Worm (Caenorhabditis elegans) whole organism, young adult: ENCODE data around the gene K04H4.5.

Experiments
- Y95B8A.8 ChIP-seq: fragments of 200-800 bp; sonication (Bioruptor generic); IDR thresholded peaks from 2 replicates; pipeline ENCODE4 v1.3.6; 2022; ENCODE audit warnings: missing genetic modification reagents, missing genetic modification characterization, missing compliant biosample characterization
- akir-1 ChIP-seq: fragments of 200-800 bp; sonication (Bioruptor generic); optimal IDR thresholded peaks from 2 replicates; lab custom pipeline; 2018; ENCODE audit warnings: mild to moderate bottlenecking, missing genetic modification characterization, moderate library complexity, missing compliant biosample characterization
- attf-5 ChIP-seq: fragments of 200-800 bp; sonication (Bioruptor generic); optimal IDR thresholded peaks from 2 replicates; lab custom pipeline; 2018; ENCODE audit warnings: mild to moderate bottlenecking, missing genetic modification characterization, missing compliant biosample characterization
- ceh-27 ChIP-seq: fragments of 200-800 bp; sonication (Bioruptor generic); optimal IDR thresholded peaks from 2 replicates; lab custom pipeline; 2018; ENCODE audit warnings: mild to moderate bottlenecking, missing genetic modification characterization, moderate library complexity, missing compliant biosample characterization
- egrh-3 ChIP-seq: fragments of 200-800 bp; sonication (Bioruptor generic); IDR thresholded peaks from 2 replicates; pipeline ENCODE4 v1.3.6; 2022; ENCODE audit warnings: missing genetic modification reagents, missing genetic modification characterization, missing compliant biosample characterization
- him-1 ChIP-seq: sonication (generic microtip); optimal IDR thresholded peaks from 2 replicates; lab custom pipeline; 2016; ENCODE audit warnings: missing genotype, missing genetic modification reagents, missing genetic modification characterization, missing compliant biosample characterization
- hmg-20 ChIP-seq: fragments of 200-800 bp; sonication (Bioruptor generic); IDR thresholded peaks from 2 replicates; pipeline ENCODE4 v1.3.6; 2022; ENCODE audit warnings: missing genetic modification reagents, missing genetic modification characterization, missing compliant biosample characterization
- nfya-1 ChIP-seq: sonication (generic microtip); optimal IDR thresholded peaks from 2 replicates; lab custom pipeline; 2017; ENCODE audit warnings: antibody characterized with exemption, missing compliant biosample characterization, missing genetic modification characterization, borderline replicate concordance; ENCODE audit not compliant: insufficient read depth
- pha-4 ChIP-seq: fragments of 150-350 bp; sonication (generic microtip); optimal IDR thresholded peaks from 2 replicates; lab custom pipeline; 2014; ENCODE audit warnings: missing biosample characterization, missing genetic modification reagents, missing genetic modification characterization
- tbx-9 ChIP-seq: sonication (generic microtip); optimal IDR thresholded peaks from 2 replicates; lab custom pipeline; 2016; ENCODE audit warnings: borderline replicate concordance, missing genetic modification characterization, inconsistent platforms, missing compliant biosample characterization

- no peak for TF ChIP-seq nfya-1 (tag; lab: Kevin White, UChicago)
- TF ChIP-seq him-1 (tag; lab: Kevin White, UChicago) = no peak
- no peak for TF ChIP-seq akir-1 (GFP tag; lab: Kevin White, UChicago)
- no peak for TF ChIP-seq egrh-3 (GFP tag; lab: Robert Waterston, UW)
- no peak for TF ChIP-seq hmg-20 (GFP tag; lab: Robert Waterston, UW)
- no peak for TF ChIP-seq ceh-27
- no peak for TF ChIP-seq tbx-9
- TF ChIP-seq pha-4 = no peak
- no peak for TF ChIP-seq attf-5 (GFP tag; lab: Kevin White, UChicago)
- TF ChIP-seq Y95B8A.8 (GFP tag; lab: Robert Waterston, UW) = no peak
These were observed 22.4 kb upstream of the K04H4.5 start for ce11 chrIII:9336807-9337206.
